Worm (Caenorhabditis elegans) whole organism, L3 larva: ENCODE results near the gene fbxb-98.
"Not testable (repeated sequence)": the region's sequence is repeated elsewhere in the genome, so short reads cannot be mapped to it uniquely, and the experiment has no call there.

ENCODE experiments used
- R02D3.7 ChIP-seq: fragments of 150-350 bp; optimal IDR thresholded peaks from 2 replicates; lab custom pipeline; 2014; ENCODE audit warnings: missing biosample characterization, missing genetic modification characterization
- ZK546.5 ChIP-seq: sonication (generic microtip); optimal IDR thresholded peaks from 2 replicates; lab custom pipeline; 2017; ENCODE audit warnings: missing biosample characterization, missing genetic modification characterization
- aly-2 ChIP-seq: fragments of 150-350 bp; optimal IDR thresholded peaks from 2 replicates; lab custom pipeline; 2014; ENCODE audit warnings: missing biosample characterization, missing genetic modification characterization
- ama-1 ChIP-seq: fragments of 150-350 bp; optimal IDR thresholded peaks from 2 replicates; lab custom pipeline; 2018
- ceh-28 ChIP-seq: fragments of 150-350 bp; optimal IDR thresholded peaks from 2 replicates; lab custom pipeline; 2014; ENCODE audit warnings: missing biosample characterization, missing genetic modification reagents, missing genetic modification characterization
- ceh-82 ChIP-seq: fragments of 150-350 bp; optimal IDR thresholded peaks from 2 replicates; lab custom pipeline; 2014; ENCODE audit warnings: missing biosample characterization, missing genetic modification characterization
- ceh-9 ChIP-seq: sonication (generic microtip); optimal IDR thresholded peaks from 2 replicates; lab custom pipeline; 2018; ENCODE audit warnings: missing biosample characterization, missing genetic modification characterization
- daf-12 ChIP-seq: fragments of 150-350 bp; optimal IDR thresholded peaks from 2 replicates; lab custom pipeline; 2014; ENCODE audit warnings: missing biosample characterization, missing genetic modification reagents, missing genetic modification characterization
- egl-27 ChIP-seq: sonication (generic microtip); optimal IDR thresholded peaks from 4 replicates; lab custom pipeline; 2017; ENCODE audit warnings: missing biosample characterization, missing genetic modification reagents, missing genetic modification characterization
- egl-5 ChIP-seq: fragments of 150-350 bp; optimal IDR thresholded peaks from 2 replicates; lab custom pipeline; 2017; ENCODE audit warnings: missing biosample characterization, missing genetic modification reagents, missing genetic modification characterization, inconsistent platforms
- elt-1 ChIP-seq: fragments of 150-350 bp; optimal IDR thresholded peaks from 2 replicates; lab custom pipeline; 2014; ENCODE audit warnings: missing biosample characterization, missing genetic modification characterization
- elt-2 ChIP-seq: sonication (generic microtip); optimal IDR thresholded peaks from 2 replicates; lab custom pipeline; 2016; ENCODE audit warnings: missing genetic modification reagents, mild to moderate bottlenecking, missing genetic modification characterization, missing compliant biosample characterization
- elt-3 ChIP-seq, 3 experiments: fragments of 150-350 bp in 1 of 3; sonication (generic microtip) in 2 of 3; optimal IDR thresholded peaks; 2 replicates in 2 of 3; 4 replicates in 1 of 3; lab custom pipeline; 2014 to 2017; ENCODE audit warnings: missing biosample characterization in 3 of 3, missing genetic modification characterization in 3 of 3
- eor-1 ChIP-seq, 2 experiments: fragments of 150-350 bp; optimal IDR thresholded peaks; 2 replicates each; lab custom pipeline; 2014 to 2018; ENCODE audit warnings: missing biosample characterization in 2 of 2, missing genetic modification characterization in 2 of 2
- fkh-10 ChIP-seq: sonication (generic microtip); optimal IDR thresholded peaks from 2 replicates; lab custom pipeline; 2017; ENCODE audit warnings: missing biosample characterization, missing genetic modification reagents, missing genetic modification characterization
- fos-1 ChIP-seq: fragments of 150-350 bp; optimal IDR thresholded peaks from 2 replicates; lab custom pipeline; 2014; ENCODE audit warnings: missing biosample characterization, missing genetic modification characterization
- hmg-11 ChIP-seq: sonication (generic microtip); optimal IDR thresholded peaks from 2 replicates; lab custom pipeline; 2016; ENCODE audit warnings: missing genetic modification characterization, missing compliant biosample characterization
- jun-1 ChIP-seq: fragments of 150-350 bp; optimal IDR thresholded peaks from 2 replicates; lab custom pipeline; 2014; ENCODE audit warnings: missing biosample characterization, missing genetic modification reagents, missing genetic modification characterization
- lin-15B ChIP-seq: fragments of 150-350 bp; optimal IDR thresholded peaks from 2 replicates; lab custom pipeline; 2014; ENCODE audit warnings: missing biosample characterization, missing genetic modification characterization
- mdl-1 ChIP-seq: fragments of 150-350 bp; optimal IDR thresholded peaks from 2 replicates; lab custom pipeline; 2014; ENCODE audit warnings: missing biosample characterization, missing genetic modification characterization
- mml-1 ChIP-seq: fragments of 150-350 bp; sonication (generic microtip); optimal IDR thresholded peaks from 3 replicates; lab custom pipeline; 2014; ENCODE audit warnings: missing biosample characterization, missing genetic modification characterization
- nfya-1 ChIP-seq: sonication (generic microtip); optimal IDR thresholded peaks from 2 replicates; lab custom pipeline; 2017; ENCODE audit warnings: missing genetic modification characterization, mild to moderate bottlenecking, missing compliant biosample characterization, antibody characterized with exemption, moderate library complexity; ENCODE audit not compliant: insufficient read depth
- nhr-11 ChIP-seq: fragments of 150-350 bp; optimal IDR thresholded peaks from 2 replicates; lab custom pipeline; 2014; ENCODE audit warnings: missing biosample characterization, missing genetic modification characterization
- nhr-12 ChIP-seq: fragments of 150-350 bp; optimal IDR thresholded peaks from 2 replicates; lab custom pipeline; 2014; ENCODE audit warnings: missing biosample characterization, missing genetic modification characterization
- nhr-23 ChIP-seq: fragments of 150-350 bp; optimal IDR thresholded peaks from 2 replicates; lab custom pipeline; 2014; ENCODE audit warnings: missing biosample characterization, missing genetic modification reagents, missing genetic modification characterization
- nhr-237 ChIP-seq: fragments of 150-350 bp; optimal IDR thresholded peaks from 2 replicates; lab custom pipeline; 2014; ENCODE audit warnings: missing biosample characterization, missing genetic modification characterization
- nhr-25 ChIP-seq: sonication (generic microtip); optimal IDR thresholded peaks from 2 replicates; lab custom pipeline; 2017; ENCODE audit warnings: missing biosample characterization, missing genetic modification characterization
- nhr-28 ChIP-seq: fragments of 150-350 bp; optimal IDR thresholded peaks from 2 replicates; lab custom pipeline; 2014; ENCODE audit warnings: missing biosample characterization, missing genetic modification characterization
- nhr-77 ChIP-seq: fragments of 150-350 bp; optimal IDR thresholded peaks from 2 replicates; lab custom pipeline; 2014; ENCODE audit warnings: missing biosample characterization, missing genetic modification characterization
- pha-4 ChIP-seq: fragments of 150-350 bp; optimal IDR thresholded peaks from 2 replicates; lab custom pipeline; 2014; ENCODE audit warnings: missing biosample characterization, missing genetic modification reagents, missing genetic modification characterization
- pqm-1 ChIP-seq: fragments of 150-350 bp; optimal IDR thresholded peaks from 2 replicates; lab custom pipeline; 2017; ENCODE audit warnings: missing biosample characterization, missing genetic modification characterization, inconsistent platforms
- sea-2 ChIP-seq: fragments of 150-350 bp; sonication (generic microtip); optimal IDR thresholded peaks from 4 replicates; lab custom pipeline; 2014; ENCODE audit warnings: missing biosample characterization, missing genetic modification reagents, missing genetic modification characterization
- skn-1 ChIP-seq: fragments of 150-350 bp; optimal IDR thresholded peaks from 2 replicates; lab custom pipeline; 2014; ENCODE audit warnings: missing biosample characterization, missing genetic modification characterization
- snpc-4 ChIP-seq: fragments of 150-350 bp; optimal IDR thresholded peaks from 2 replicates; lab custom pipeline; 2014; ENCODE audit warnings: missing biosample characterization, missing genetic modification characterization
- tbx-2 ChIP-seq: sonication (generic microtip); optimal IDR thresholded peaks from 2 replicates; lab custom pipeline; 2016; ENCODE audit warnings: mild to moderate bottlenecking, missing genetic modification characterization, missing compliant biosample characterization
- unc-39 ChIP-seq: sonication (generic microtip); optimal IDR thresholded peaks from 4 replicates; lab custom pipeline; 2017; ENCODE audit warnings: missing biosample characterization, missing genetic modification characterization
- ztf-11 ChIP-seq: fragments of 150-350 bp; optimal IDR thresholded peaks from 2 replicates; lab custom pipeline; 2014; ENCODE audit warnings: missing biosample characterization, missing genetic modification characterization

fbxb-98 gene

ce11 chrII:1862334-1862733 is at the start of gene fbxb-98:
Gene fbxb-98 (plus strand): TSS chrII:1862634.
- TF ChIP-seq pha-4, elt-1, mml-1 (tag; lab: Kevin White, UChicago): not testable (repeated sequence)
- TF ChIP-seq, all 47 proteins: peak for 0; not testable (repeated sequence) for 47

- TF ChIP-seq elt-1 (tag; lab: Kevin White, UChicago) (no peak), daf-12 (tag; lab: Kevin White, UChicago) (no peak), hmg-11 (tag; lab: Kevin White, UChicago) (no peak), nhr-23 (no peak), ceh-82 (tag; lab: Kevin White, UChicago) (no peak), eor-1 (tag; optimal IDR thresholded peaks at IDR 0.05; lab: Kevin White, UChicago) (no peak), ama-1 (lab: Kevin White, UChicago) (no peak), nhr-12 (tag; lab: Kevin White, UChicago) (no peak), ZK546.5 (tag; lab: Kevin White, UChicago) (no peak), nhr-237 (tag; lab: Kevin White, UChicago) (no peak), elt-3 (tag; optimal IDR thresholded peaks at IDR 0.05; lab: Kevin White, UChicago) (no peak), sea-2 (no peak), aly-2 (tag; lab: Kevin White, UChicago) (no peak), fos-1 (tag; lab: Kevin White, UChicago) (no peak), mdl-1 (tag; lab: Kevin White, UChicago) (no peak)
Measured at ce11 chrII:1816053-1816452, 46.4 kb upstream of the fbxb-98 start.

ce11 chrII:1818300-1818699 is 44.1 kb upstream of the fbxb-98 start, which contains the start of gene fbxb-10:
Gene fbxb-10 (minus strand): TSS chrII:1818400.
- TF ChIP-seq nhr-11 (tag; lab: Kevin White, UChicago), result no peak
- no peak for TF ChIP-seq egl-27 (tag; lab: Kevin White, UChicago)
- TF ChIP-seq ztf-11, result no peak
- no peak for TF ChIP-seq mml-1 (tag; lab: Kevin White, UChicago)
- no peak for TF ChIP-seq tbx-2 (tag; lab: Kevin White, UChicago)
- no peak for TF ChIP-seq aly-2 (tag; lab: Kevin White, UChicago)
- TF ChIP-seq nhr-28 (tag; lab: Kevin White, UChicago), result no peak
- no peak for TF ChIP-seq mdl-1 (tag; lab: Kevin White, UChicago)
- TF ChIP-seq fos-1 (tag; lab: Kevin White, UChicago), result no peak
- no peak for TF ChIP-seq fkh-10 (GFP tag; lab: Kevin White, UChicago)
- TF ChIP-seq elt-2, result no peak
- TF ChIP-seq elt-3 (tag; optimal IDR thresholded peaks at IDR 0.05; lab: Kevin White, UChicago), result no peak
- TF ChIP-seq snpc-4, result no peak
- TF ChIP-seq ceh-9 (tag; lab: Kevin White, UChicago), result no peak
- TF ChIP-seq nhr-25 (tag; lab: Kevin White, UChicago), result no peak
- no peak for TF ChIP-seq unc-39
- no peak for TF ChIP-seq eor-1 (tag; optimal IDR thresholded peaks at IDR 0.05; lab: Kevin White, UChicago)
- no peak for TF ChIP-seq ZK546.5 (tag; lab: Kevin White, UChicago)

- TF ChIP-seq lin-15B (tag; lab: Kevin White, UChicago), result peak; percentile 21
- peak; percentile 14 for TF ChIP-seq hmg-11 (tag; lab: Kevin White, UChicago)
- peak; percentile 85 for TF ChIP-seq jun-1 (tag; lab: Kevin White, UChicago)
- peak; percentile 31 for TF ChIP-seq nhr-77 (tag; lab: Kevin White, UChicago)
- TF ChIP-seq nfya-1, result peak; percentile 42
- no peak for TF ChIP-seq nhr-11 (tag; lab: Kevin White, UChicago)
- TF ChIP-seq pha-4 (tag; lab: Kevin White, UChicago), result peak; percentile 89
- peak; percentile 26 for TF ChIP-seq mdl-1 (tag; lab: Kevin White, UChicago)
- TF ChIP-seq nhr-23, result peak; percentile 62
- TF ChIP-seq pqm-1 (tag; lab: Kevin White, UChicago), result peak; percentile 98
- no peak for TF ChIP-seq tbx-2 (tag; lab: Kevin White, UChicago)
- no peak for TF ChIP-seq unc-39
- peak; percentile 99 for TF ChIP-seq elt-2
- no peak for TF ChIP-seq egl-27 (tag; lab: Kevin White, UChicago)
- TF ChIP-seq ceh-28 (tag; lab: Kevin White, UChicago), result peak; percentile 79
- peak; percentile 7 for TF ChIP-seq R02D3.7 (tag; lab: Kevin White, UChicago)
- TF ChIP-seq egl-5 (tag; lab: Kevin White, UChicago), result peak; percentile 53
- TF ChIP-seq snpc-4, result no peak
- TF ChIP-seq sea-2, result no peak
- TF ChIP-seq skn-1 (tag; lab: Kevin White, UChicago), result peak; percentile 26
Measured at ce11 chrII:1819944-1820570, 42.4 kb upstream of the fbxb-98 start, which contains the start of gene fbxc-19. Gene fbxc-19 (plus strand): TSS chrII:1820479.
